Worm (Caenorhabditis elegans) whole organism, L3 larva: Measurements from ENCODE around the gene Y71H2AM.11.

Source experiments
- ceh-82 ChIP-seq: fragments of 150-350 bp; optimal IDR thresholded peaks from 2 replicates; lab custom pipeline; 2014; ENCODE audit warnings: missing biosample characterization, missing genetic modification characterization
- fos-1 ChIP-seq: fragments of 150-350 bp; optimal IDR thresholded peaks from 2 replicates; lab custom pipeline; 2014; ENCODE audit warnings: missing biosample characterization, missing genetic modification characterization
- mdl-1 ChIP-seq: fragments of 150-350 bp; optimal IDR thresholded peaks from 2 replicates; lab custom pipeline; 2014; ENCODE audit warnings: missing biosample characterization, missing genetic modification characterization
- nhr-28 ChIP-seq: fragments of 150-350 bp; optimal IDR thresholded peaks from 2 replicates; lab custom pipeline; 2014; ENCODE audit warnings: missing biosample characterization, missing genetic modification characterization
- nhr-76 ChIP-seq: fragments of 150-350 bp; sonication (generic microtip); optimal IDR thresholded peaks from 5 replicates; lab custom pipeline; 2014; ENCODE audit warnings: missing biosample characterization, missing genetic modification characterization
- unc-39 ChIP-seq: sonication (generic microtip); optimal IDR thresholded peaks from 4 replicates; lab custom pipeline; 2017; ENCODE audit warnings: missing biosample characterization, missing genetic modification characterization
- ztf-11 ChIP-seq: fragments of 150-350 bp; optimal IDR thresholded peaks from 2 replicates; lab custom pipeline; 2014; ENCODE audit warnings: missing biosample characterization, missing genetic modification characterization

DNA sequence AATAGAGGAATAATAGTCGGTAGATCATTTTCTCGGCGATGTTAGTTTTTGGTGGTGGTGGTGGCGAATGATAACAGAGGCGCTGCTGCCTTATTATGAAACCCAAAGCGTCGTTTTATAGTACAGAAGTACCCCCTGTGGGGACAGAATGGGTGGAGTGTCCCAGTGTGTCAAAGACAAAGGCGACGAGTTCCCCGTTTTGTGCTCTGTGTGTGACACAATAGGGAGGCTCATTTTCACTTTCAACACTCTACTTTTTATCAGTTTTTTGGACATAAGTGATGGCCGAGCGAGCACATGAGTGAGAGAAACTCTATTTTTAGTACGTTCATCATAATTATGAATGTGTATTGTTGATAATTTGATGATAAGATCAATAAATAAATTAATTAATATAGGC is 35.8 kb upstream of the Y71H2AM.11 start, which contains the start of gene pho-9:
- TF ChIP-seq mdl-1 (tag; lab: Kevin White, UChicago) (no peak), nhr-76 (no peak), fos-1 (tag; lab: Kevin White, UChicago) (no peak), nhr-28 (tag; lab: Kevin White, UChicago) (no peak), ceh-82 (tag; lab: Kevin White, UChicago) (no peak), unc-39 (tag; lab: Kevin White, UChicago) (no peak), ztf-11 (tag; lab: Kevin White, UChicago) (no peak)
